Fruit fly (Drosophila melanogaster) whole organism, wandering third instar larva: ENCODE data around the gene UbcE2M.

Experiments
- Abd-B ChIP-seq: fragments of >200 bp; optimal IDR thresholded peaks from 2 replicates; lab custom pipeline; 2017; ENCODE audit warnings: missing biosample characterization, missing genetic modification characterization
- CG32264 ChIP-seq: fragments of 200-800 bp; sonication (Bioruptor generic); optimal IDR thresholded peaks from 2 replicates; lab custom pipeline; 2016; ENCODE audit warnings: missing biosample characterization, missing genetic modification characterization
- CG9705 ChIP-seq: fragments of 200-800 bp; sonication (Bioruptor generic); optimal IDR thresholded peaks from 2 replicates; lab custom pipeline; 2018; ENCODE audit warnings: missing biosample characterization, mild to moderate bottlenecking, missing genetic modification characterization
- CrebA ChIP-seq: fragments of 200-800 bp; sonication (Bioruptor generic); optimal IDR thresholded peaks from 2 replicates; lab custom pipeline; 2016; ENCODE audit warnings: missing biosample characterization, mild to moderate bottlenecking, missing genetic modification characterization, borderline replicate concordance
- Dfd ChIP-seq: fragments of >200 bp; optimal IDR thresholded peaks from 2 replicates; lab custom pipeline; 2017; ENCODE audit warnings: missing biosample characterization, missing genetic modification characterization
- Dif ChIP-seq: fragments of 200-275, 200-300 bp; sonication (Bioruptor generic); optimal IDR thresholded peaks from 2 replicates; lab custom pipeline; 2018; ENCODE audit warnings: missing biosample characterization, missing genetic modification characterization; ENCODE audit not compliant: partially characterized antibody
- GATAd ChIP-seq: sonication (Bioruptor generic); optimal IDR thresholded peaks from 2 replicates; lab custom pipeline; 2016; ENCODE audit warnings: missing biosample characterization, missing genetic modification characterization
- HLH106 ChIP-seq: fragments of 200-800 bp; optimal IDR thresholded peaks from 3 replicates; lab custom pipeline; 2019; ENCODE audit warnings: missing biosample characterization, mild to moderate bottlenecking, missing genetic modification characterization, moderate library complexity
- Hnf4 ChIP-seq: fragments of 200-800 bp; sonication (Bioruptor generic); optimal IDR thresholded peaks from 2 replicates; lab custom pipeline; 2016; ENCODE audit warnings: missing biosample characterization, mild to moderate bottlenecking, missing genetic modification characterization
- Hr78 ChIP-seq: fragments of >200 bp; optimal IDR thresholded peaks from 2 replicates; lab custom pipeline; 2017; ENCODE audit warnings: missing biosample characterization, missing genetic modification characterization
- Hr83 ChIP-seq: fragments of 200-300 bp; sonication (Bioruptor generic); optimal IDR thresholded peaks from 2 replicates; lab custom pipeline; 2016; ENCODE audit warnings: missing biosample characterization, mild to moderate bottlenecking, missing genetic modification characterization, moderate library complexity; ENCODE audit not compliant: poor library complexity, severe bottlenecking
- Jra ChIP-seq: sonication (Bioruptor generic); optimal IDR thresholded peaks from 2 replicates; lab custom pipeline; 2016; ENCODE audit warnings: missing biosample characterization, missing genetic modification characterization
- Mio ChIP-seq: sonication (Bioruptor generic); optimal IDR thresholded peaks from 2 replicates; lab custom pipeline; 2016; ENCODE audit warnings: missing biosample characterization, missing genetic modification characterization
- Myc ChIP-seq: fragments of >200 bp; optimal IDR thresholded peaks from 2 replicates; lab custom pipeline; 2017
- N ChIP-seq: fragments of >200 bp; optimal IDR thresholded peaks from 2 replicates; lab custom pipeline; 2018; ENCODE audit warnings: missing biosample characterization, missing external identifiers, missing genetic modification characterization
- OdsH ChIP-seq: fragments of 200-800 bp; sonication (Bioruptor generic); optimal IDR thresholded peaks from 2 replicates; lab custom pipeline; 2016; ENCODE audit warnings: missing biosample characterization, mild to moderate bottlenecking, missing genetic modification characterization
- Rel ChIP-seq, 2 experiments: fragments of 200-800 bp; sonication (Bioruptor generic) in 1 of 2; optimal IDR thresholded peaks; 2 replicates in 1 of 2; 3 replicates in 1 of 2; lab custom pipeline; 2016 to 2019; ENCODE audit warnings: mild to moderate bottlenecking in 2 of 2, missing biosample characterization in 2 of 2, missing genetic modification characterization in 2 of 2, moderate library complexity in 1 of 2
- Sp1 ChIP-seq: fragments of 200-800 bp; sonication (Bioruptor generic); optimal IDR thresholded peaks from 3 replicates; lab custom pipeline; 2019; ENCODE audit warnings: missing biosample characterization, mild to moderate bottlenecking, missing genetic modification characterization, moderate library complexity
- Vsx2 ChIP-seq: fragments of 200-300, 225-300 bp; sonication (Bioruptor generic); optimal IDR thresholded peaks from 2 replicates; lab custom pipeline; 2018; ENCODE audit warnings: missing biosample characterization, missing genetic modification characterization; ENCODE audit not compliant: partially characterized antibody
- br ChIP-seq: fragments of 200-800 bp; sonication (Bioruptor generic); optimal IDR thresholded peaks from 2 replicates; lab custom pipeline; 2016; ENCODE audit warnings: missing biosample characterization, missing genetic modification characterization
- brk ChIP-seq: fragments of 200-800 bp; sonication (Bioruptor generic); optimal IDR thresholded peaks from 2 replicates; lab custom pipeline; 2016; ENCODE audit warnings: missing biosample characterization, mild to moderate bottlenecking, missing genetic modification characterization
- dl ChIP-seq, 2 experiments: fragments of 175-275, 200-275 bp in 1 of 2; fragments of 200-275 bp in 1 of 2; sonication (Bioruptor generic); optimal IDR thresholded peaks; lab custom pipeline; 2018; ENCODE audit warnings: mild to moderate bottlenecking in 2 of 2, missing biosample characterization in 2 of 2, missing genetic modification characterization in 2 of 2, moderate library complexity in 2 of 2; ENCODE audit not compliant: partially characterized antibody in 2 of 2, insufficient read depth in 1 of 2
- dmrt93B ChIP-seq: fragments of 200-800 bp; sonication (Bioruptor generic); optimal IDR thresholded peaks from 2 replicates; lab custom pipeline; 2018; ENCODE audit warnings: missing biosample characterization, mild to moderate bottlenecking, missing genetic modification characterization
- dsf ChIP-seq: sonication (Bioruptor generic); optimal IDR thresholded peaks from 2 replicates; lab custom pipeline; 2016; ENCODE audit warnings: missing biosample characterization, missing genetic modification characterization, borderline replicate concordance
- ey ChIP-seq: fragments of 200-800 bp; sonication (Bioruptor generic); optimal IDR thresholded peaks from 2 replicates; lab custom pipeline; 2016; ENCODE audit warnings: missing biosample characterization, missing genetic modification characterization
- foxo ChIP-seq, 2 experiments: fragments of 200-800 bp; sonication (Bioruptor generic); optimal IDR thresholded peaks; 2 replicates in 1 of 2; 3 replicates in 1 of 2; lab custom pipeline; 2016 to 2017; ENCODE audit warnings: missing biosample characterization in 2 of 2, missing genetic modification characterization in 2 of 2
- fru ChIP-seq: fragments of 200-800 bp; sonication (Bioruptor generic); optimal IDR thresholded peaks from 3 replicates; lab custom pipeline; 2016; ENCODE audit warnings: missing biosample characterization, mild to moderate bottlenecking, missing genetic modification characterization
- h ChIP-seq: fragments of 200-800 bp; sonication (Bioruptor generic); optimal IDR thresholded peaks from 3 replicates; lab custom pipeline; 2016; ENCODE audit warnings: missing biosample characterization, mild to moderate bottlenecking, missing genetic modification characterization
- jim ChIP-seq: fragments of 175-275, 200-325 bp; sonication (Bioruptor generic); optimal IDR thresholded peaks from 2 replicates; lab custom pipeline; 2016; ENCODE audit warnings: missing biosample characterization, mild to moderate bottlenecking, missing genetic modification characterization
- lola ChIP-seq: fragments of >200 bp; optimal IDR thresholded peaks from 2 replicates; lab custom pipeline; 2017; ENCODE audit warnings: missing biosample characterization, missing genetic modification characterization
- pan ChIP-seq: fragments of >200 bp; optimal IDR thresholded peaks from 2 replicates; lab custom pipeline; 2017
- psq ChIP-seq: fragments of 200-800 bp; sonication (Bioruptor generic); optimal IDR thresholded peaks from 3 replicates; lab custom pipeline; 2017; ENCODE audit warnings: missing biosample characterization, mild to moderate bottlenecking, missing genetic modification characterization, moderate library complexity
- rgr ChIP-seq: fragments of 200-800 bp; sonication (Bioruptor generic); optimal IDR thresholded peaks from 3 replicates; lab custom pipeline; 2016; ENCODE audit warnings: missing biosample characterization, mild to moderate bottlenecking, missing genetic modification characterization
- sage ChIP-seq: fragments of 200-800 bp; sonication (Bioruptor generic); optimal IDR thresholded peaks from 2 replicates; lab custom pipeline; 2016; ENCODE audit warnings: missing biosample characterization, mild to moderate bottlenecking, missing genetic modification characterization
- sv ChIP-seq: fragments of 200-800 bp; sonication (Bioruptor generic); optimal IDR thresholded peaks from 3 replicates; lab custom pipeline; 2016; ENCODE audit warnings: missing biosample characterization, missing genetic modification characterization
- tai ChIP-seq: sonication (Bioruptor generic); optimal IDR thresholded peaks from 2 replicates; lab custom pipeline; 2016; ENCODE audit warnings: missing biosample characterization, missing genetic modification characterization
- usp ChIP-seq: fragments of >200 bp; optimal IDR thresholded peaks from 2 replicates; lab custom pipeline; 2017; ENCODE audit warnings: missing biosample characterization, missing genetic modification characterization
- woc ChIP-seq: sonication (Bioruptor generic); optimal IDR thresholded peaks from 2 replicates; lab custom pipeline; 2016; ENCODE audit warnings: missing biosample characterization, mild to moderate bottlenecking, missing genetic modification characterization

UbcE2M gene

DNA sequence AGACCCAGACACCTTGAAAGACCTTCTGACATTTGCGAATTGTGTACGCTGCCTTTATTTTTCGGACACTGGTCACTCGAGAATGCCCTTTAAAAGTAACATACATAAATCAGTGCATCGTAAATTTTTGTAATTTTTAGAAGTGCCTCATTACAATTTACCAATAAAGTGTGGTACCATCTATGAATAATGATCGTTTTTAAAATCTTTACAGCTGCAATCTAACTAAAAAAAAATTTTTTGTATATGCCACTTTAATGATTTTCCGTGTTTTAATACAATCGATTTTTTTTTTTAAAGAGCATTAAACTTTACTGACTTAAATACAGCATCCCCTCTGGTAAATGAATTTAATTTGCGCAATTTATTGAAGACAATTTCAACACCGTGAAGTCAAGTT lies 40.7 kb downstream of the UbcE2M start (continued):
- TF ChIP-seq jim (GFP tag; lab: Kevin White, UChicago) (no peak), Hr83 (GFP tag; lab: Kevin White, UChicago) (no peak), Dfd (GFP tag; lab: Kevin White, UChicago) (no peak), Myc (lab: Kevin White, UChicago) (no peak)
- TF ChIP-seq, all 38 proteins: peak for 17

DNA sequence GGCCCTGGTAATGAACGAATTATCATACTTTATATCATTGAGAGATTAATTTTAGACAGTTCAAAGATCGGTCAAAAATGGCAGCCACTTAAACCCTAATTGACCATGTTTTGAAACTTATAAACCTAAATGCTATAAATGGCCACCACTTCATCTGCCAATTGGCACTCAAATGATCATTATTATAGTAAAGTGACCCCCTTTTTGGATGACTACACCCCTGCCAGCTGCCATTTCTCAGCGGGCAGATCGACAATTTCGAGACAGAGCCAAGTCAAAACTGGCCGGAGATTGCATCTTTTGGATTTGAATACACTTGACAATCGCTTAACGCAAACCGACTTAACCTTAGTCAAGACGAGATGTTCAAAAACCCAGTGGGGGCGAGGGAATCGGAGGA lies 41.6 kb downstream of the UbcE2M start:
- TF ChIP-seq tai (GFP tag; lab: Kevin White, UChicago): no peak
- no peak for TF ChIP-seq woc (GFP tag; lab: Kevin White, UChicago)
- peak; percentile 31 for TF ChIP-seq HLH106 (tag; lab: Kevin White, UChicago)
- TF ChIP-seq CG9705 (GFP tag; lab: Kevin White, UChicago): no peak
- TF ChIP-seq N (GFP tag; lab: Kevin White, UChicago): no peak
- no peak for TF ChIP-seq dl (GFP tag; optimal IDR thresholded peaks at IDR 0.05; lab: Kevin White, UChicago; ENCODE audit: insufficient read depth in 1 of 2, partially characterized antibody in 2 of 2)
- peak in 1 of 2 experiments; percentile 49 for TF ChIP-seq foxo (GFP tag; optimal IDR thresholded peaks at IDR 0.05; lab: Kevin White, UChicago)
- no peak for TF ChIP-seq sv
- peak; percentile 49 for TF ChIP-seq rgr (GFP tag; lab: Kevin White, UChicago)
- no peak for TF ChIP-seq Dfd (GFP tag; lab: Kevin White, UChicago)
- TF ChIP-seq sage (GFP tag; lab: Kevin White, UChicago): no peak
- TF ChIP-seq usp (GFP tag; lab: Kevin White, UChicago): no peak
- no peak for TF ChIP-seq CG32264
- TF ChIP-seq br (GFP tag; lab: Kevin White, UChicago): peak; percentile 53
- no peak for TF ChIP-seq dmrt93B (GFP tag; lab: Kevin White, UChicago)
- no peak for TF ChIP-seq GATAd (GFP tag; lab: Kevin White, UChicago)
- TF ChIP-seq Mio (GFP tag; lab: Kevin White, UChicago): no peak
- TF ChIP-seq Abd-B (GFP tag; lab: Kevin White, UChicago): no peak
- TF ChIP-seq Jra (GFP tag; lab: Kevin White, UChicago): no peak
- TF ChIP-seq psq: no peak
- no peak for TF ChIP-seq Hr78 (GFP tag; lab: Kevin White, UChicago)
- TF ChIP-seq CrebA: no peak
- TF ChIP-seq Dif (GFP tag; lab: Kevin White, UChicago): no peak
- no peak for TF ChIP-seq Rel (GFP tag; optimal IDR thresholded peaks at IDR 0.05; lab: Kevin White, UChicago)
- no peak for TF ChIP-seq Rel (tag; optimal IDR thresholded peaks at IDR 0.05; lab: Kevin White, UChicago)
- TF ChIP-seq Hr83 (GFP tag; lab: Kevin White, UChicago): no peak
- no peak for TF ChIP-seq Myc (lab: Kevin White, UChicago)
- TF ChIP-seq pan (lab: Kevin White, UChicago): no peak
- peak; percentile 43 for TF ChIP-seq Sp1
- no peak for TF ChIP-seq lola (GFP tag; lab: Kevin White, UChicago)
- TF ChIP-seq OdsH (GFP tag; lab: Kevin White, UChicago): peak; percentile 43
- no peak for TF ChIP-seq brk (GFP tag; lab: Kevin White, UChicago)
- peak; percentile 48 for TF ChIP-seq h (GFP tag; lab: Kevin White, UChicago)
- no peak for TF ChIP-seq jim (GFP tag; lab: Kevin White, UChicago)
- no peak for TF ChIP-seq dsf (GFP tag; lab: Kevin White, UChicago)
- TF ChIP-seq fru: peak; percentile 22
- TF ChIP-seq Vsx2: no peak
- TF ChIP-seq Hnf4 (GFP tag; lab: Kevin White, UChicago): peak; percentile 6
- peak; percentile 48 for TF ChIP-seq ey

DNA sequence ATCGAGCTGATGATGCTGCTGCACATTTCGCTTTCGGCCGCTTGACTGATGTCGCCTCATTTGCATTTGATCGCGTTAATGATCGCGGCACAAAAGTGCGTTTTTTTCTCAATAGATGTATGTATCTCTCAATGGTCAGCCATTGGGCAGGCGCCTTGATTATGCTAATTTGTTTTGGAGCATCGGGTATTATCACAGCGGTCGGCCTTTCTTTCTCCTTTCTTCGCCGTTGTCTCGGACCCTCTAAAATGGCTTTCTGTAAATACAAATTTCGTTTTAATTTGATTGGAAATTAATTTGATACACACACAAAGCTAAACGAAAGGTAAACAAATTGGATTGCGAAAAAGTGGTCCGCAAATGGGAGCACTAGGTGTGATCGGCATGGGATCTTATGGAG lies 42.5 kb downstream of the UbcE2M start:
- TF ChIP-seq OdsH (GFP tag; lab: Kevin White, UChicago): no peak
- no peak for TF ChIP-seq pan (lab: Kevin White, UChicago)
- TF ChIP-seq ey: no peak
- TF ChIP-seq br (GFP tag; lab: Kevin White, UChicago): no peak
- TF ChIP-seq dsf (GFP tag; lab: Kevin White, UChicago): no peak
- TF ChIP-seq dl (GFP tag; optimal IDR thresholded peaks at IDR 0.05; lab: Kevin White, UChicago; ENCODE audit: insufficient read depth in 1 of 2, partially characterized antibody in 2 of 2): no peak
- no peak for TF ChIP-seq GATAd (GFP tag; lab: Kevin White, UChicago)
- TF ChIP-seq CrebA: no peak
- TF ChIP-seq Hnf4 (GFP tag; lab: Kevin White, UChicago): no peak
- no peak for TF ChIP-seq Dif (GFP tag; lab: Kevin White, UChicago)
- no peak for TF ChIP-seq Dfd (GFP tag; lab: Kevin White, UChicago)
